Worm (Caenorhabditis elegans): ENCODE results near the gene Y37E11AM.2.

DNA sequence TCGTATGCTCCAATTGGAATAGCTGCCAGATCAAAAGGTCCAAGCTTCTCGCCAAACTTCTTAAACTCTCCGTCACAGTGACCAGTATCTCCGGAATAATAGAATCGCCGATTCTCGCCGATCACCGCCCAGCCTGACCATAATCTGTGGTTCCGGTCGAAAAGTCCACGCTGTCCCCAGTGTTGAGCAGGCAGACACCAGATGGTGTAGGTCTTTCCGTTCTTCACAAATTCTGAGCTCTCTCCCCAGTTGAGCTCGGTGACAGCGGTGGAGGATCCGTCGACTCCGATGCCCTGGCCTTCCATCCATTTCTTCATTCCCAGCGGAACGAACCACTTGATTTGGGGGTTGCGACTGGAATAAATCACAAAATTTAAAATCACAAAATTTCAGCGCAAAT is 11.0 kb upstream of the Y37E11AM.2 start:
- TF ChIP-seq tbx-2 (tag; optimal IDR thresholded peaks at IDR 0.05) (no peak), sox-4 (tag; optimal IDR thresholded peaks at IDR 0.05) (no peak), lin-14 (GFP tag; optimal IDR thresholded peaks at IDR 0.05) (no peak), dpl-1 (GFP tag; optimal IDR thresholded peaks at IDR 0.05) (no peak), lsy-2 (tag; optimal IDR thresholded peaks at IDR 0.05) (no peak), fkh-4 (tag; optimal IDR thresholded peaks at IDR 0.05; ENCODE audit: borderline replicate concordance) (no peak), nhr-71 (tag; optimal IDR thresholded peaks at IDR 0.05) (no peak)

Data from whole organism, L1 larva.